Worm (Caenorhabditis elegans) whole organism, L4/young adult: ENCODE results near the gene T13A10.2.

ENCODE experiments used
- dao-5 ChIP-seq: sonication (generic microtip); optimal IDR thresholded peaks from 2 replicates; lab custom pipeline; 2016; ENCODE audit warnings: missing genotype, missing genetic modification characterization, moderate library complexity, missing compliant biosample characterization
- him-1 ChIP-seq: sonication (generic microtip); optimal IDR thresholded peaks from 2 replicates; lab custom pipeline; 2016; ENCODE audit warnings: missing genotype, missing genetic modification reagents, missing genetic modification characterization, missing compliant biosample characterization

DNA sequence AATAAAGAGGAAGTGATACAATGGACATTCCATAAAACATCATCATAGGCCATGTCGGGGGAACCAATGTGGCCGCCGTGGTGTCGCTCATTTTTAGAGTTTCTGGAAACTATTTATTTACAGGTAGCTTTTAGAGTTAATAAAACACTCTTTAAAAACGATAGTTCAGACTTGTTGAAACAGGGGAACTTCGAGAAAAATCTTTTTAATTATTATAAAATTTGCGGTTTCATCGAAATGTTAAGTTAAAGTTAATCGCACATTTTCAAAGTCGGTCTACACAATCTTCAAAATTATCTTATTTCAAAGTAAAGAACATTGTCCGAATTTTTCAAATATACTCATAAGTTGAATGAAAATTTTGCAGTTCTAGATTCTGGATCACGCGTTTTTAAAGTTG, 31.2 kb downstream of the T13A10.2 start, which contains the start of gene ops-1:
- TF ChIP-seq him-1 (no peak), dao-5 (tag; lab: Kevin White, UChicago) (no peak)
